Fruit fly (Drosophila melanogaster) whole organism, adult: ENCODE measurements around the gene Klp10A.

Source experiments
- CG11617 ChIP-seq: fragments of 200-800 bp; sonication (Bioruptor generic); optimal IDR thresholded peaks from 2 replicates; lab custom pipeline; 2017; ENCODE audit warnings: mild to moderate bottlenecking, missing biosample characterization, missing genetic modification reagents, missing genetic modification characterization
- CG12768 ChIP-seq: fragments of 200-800 bp; sonication (Bioruptor generic); optimal IDR thresholded peaks from 2 replicates; lab custom pipeline; 2017; ENCODE audit warnings: missing biosample characterization, missing genetic modification characterization, mild to moderate bottlenecking, moderate library complexity, missing genetic modification reagents
- CG1620 ChIP-seq: fragments of 200-800 bp; sonication (Bioruptor generic); optimal IDR thresholded peaks from 2 replicates; lab custom pipeline; 2016; ENCODE audit warnings: missing biosample characterization, missing genetic modification characterization
- Clk ChIP-seq: fragments of 200-800 bp; sonication (Bioruptor generic); optimal IDR thresholded peaks from 2 replicates; lab custom pipeline; 2017; ENCODE audit warnings: missing biosample characterization, missing genetic modification characterization
- Mnt ChIP-seq: fragments of 200-800 bp; sonication (Bioruptor generic); optimal IDR thresholded peaks from 2 replicates; lab custom pipeline; 2016; ENCODE audit warnings: missing biosample characterization, mild to moderate bottlenecking, missing genetic modification characterization
- bab1 ChIP-seq: fragments of 200-800 bp; sonication (Bioruptor generic); optimal IDR thresholded peaks from 3 replicates; lab custom pipeline; 2019; ENCODE audit warnings: missing biosample characterization, mild to moderate bottlenecking, missing genetic modification characterization, moderate library complexity
- cic ChIP-seq: fragments of 200-800 bp; sonication (Bioruptor generic); optimal IDR thresholded peaks from 2 replicates; lab custom pipeline; 2017; ENCODE audit warnings: missing biosample characterization, mild to moderate bottlenecking, missing genetic modification characterization, moderate library complexity
- cnc ChIP-seq, 2 experiments: fragments of >200 bp; optimal IDR thresholded peaks; 2 replicates each; lab custom pipeline; 2017
- kay ChIP-seq: fragments of 200-800 bp; sonication (Bioruptor generic); peaks from one replicate; lab custom pipeline; 2016; ENCODE audit warnings: missing biosample characterization, missing genetic modification characterization, borderline replicate concordance
- tj ChIP-seq: fragments of 200-800 bp; sonication (Bioruptor generic); optimal IDR thresholded peaks from 3 replicates; lab custom pipeline; 2017; ENCODE audit warnings: missing biosample characterization, mild to moderate bottlenecking, missing genetic modification characterization, moderate library complexity
- toe ChIP-seq: fragments of 200-800 bp; sonication (Bioruptor generic); optimal IDR thresholded peaks from 2 replicates; lab custom pipeline; 2016; ENCODE audit warnings: missing biosample characterization, missing genetic modification characterization

dm6 chrX:11124749-11125508 lies 12.0 kb downstream of the Klp10A start, which contains the start of gene Rpt3:
- TF ChIP-seq CG11617 (peak; percentile 34), CG1620 (GFP tag; lab: Kevin White, UChicago) (peak; percentile 34), Mnt (GFP tag; lab: Kevin White, UChicago) (no peak), cnc (optimal IDR thresholded peaks at IDR 0.05; lab: Kevin White, UChicago) (peak; percentile 86 to 97), Clk (GFP tag; lab: Kevin White, UChicago) (no peak), kay (GFP tag; lab: Kevin White, UChicago) (no peak), CG12768 (GFP tag; lab: Kevin White, UChicago) (no peak), toe (no peak), bab1 (GFP tag; lab: Kevin White, UChicago) (no peak), cic (GFP tag; lab: Kevin White, UChicago) (no peak), tj (GFP tag; lab: Kevin White, UChicago) (peak; percentile 37)
